Fruit fly (Drosophila melanogaster) whole organism, embryonic: ENCODE results near the gene Kpc1.

Source experiments
- ATbp ChIP-seq: fragments of 200-800 bp; sonication (Bioruptor generic); optimal IDR thresholded peaks from 2 replicates; lab custom pipeline; 2017; ENCODE audit warnings: missing biosample characterization, mild to moderate bottlenecking, missing genetic modification characterization, missing genetic modification reagents
- Asciz ChIP-seq: fragments of 200-800 bp; sonication (Bioruptor generic); optimal IDR thresholded peaks from 2 replicates; lab custom pipeline; 2017; ENCODE audit warnings: missing biosample characterization, mild to moderate bottlenecking, missing genetic modification characterization, missing genetic modification reagents
- CG10654 ChIP-seq: fragments of 200-800 bp; sonication (Bioruptor generic); optimal IDR thresholded peaks from 2 replicates; lab custom pipeline; 2016; ENCODE audit warnings: missing biosample characterization, missing genetic modification characterization
- CG10959 ChIP-seq: fragments of 200-800 bp; sonication (Bioruptor generic); IDR thresholded peaks from 2 replicates; pipeline ENCODE4 v1.3.6; 2022; ENCODE audit warnings: missing biosample characterization, missing genetic modification characterization
- CG11695 ChIP-seq: fragments of 200-800 bp; sonication (Bioruptor generic); IDR thresholded peaks from 3 replicates; pipeline ENCODE4 v1.3.6; 2022; ENCODE audit warnings: missing biosample characterization, missing genetic modification characterization
- CG11696 ChIP-seq: fragments of 200-800 bp; sonication (Bioruptor generic); IDR thresholded peaks from 2 replicates; pipeline ENCODE4 v1.3.6; 2022; ENCODE audit warnings: missing biosample characterization, missing genetic modification characterization
- CG12104 ChIP-seq: fragments of 200-800 bp; sonication (Bioruptor generic); optimal IDR thresholded peaks from 3 replicates; lab custom pipeline; 2016; ENCODE audit warnings: missing biosample characterization, missing genetic modification characterization
- CG14441 ChIP-seq: fragments of 200-800 bp; sonication (Bioruptor generic); IDR thresholded peaks from 2 replicates; pipeline ENCODE4 v1.3.6; 2022; ENCODE audit warnings: missing biosample characterization, missing genetic modification characterization
- CG15696 ChIP-seq: fragments of 200-800 bp; sonication (Bioruptor generic); optimal IDR thresholded peaks from 2 replicates; lab custom pipeline; 2019; ENCODE audit warnings: missing biosample characterization, mild to moderate bottlenecking, missing genetic modification characterization, moderate library complexity
- CG16813 ChIP-seq: fragments of 200-800 bp; sonication (Bioruptor generic); IDR thresholded peaks from 3 replicates; pipeline ENCODE4 v1.3.6; 2022; ENCODE audit warnings: missing biosample characterization, missing genetic modification characterization; ENCODE audit not compliant: partially characterized antibody
- CG1792 ChIP-seq: fragments of 200-800 bp; sonication (Bioruptor generic); optimal IDR thresholded peaks from 2 replicates; lab custom pipeline; 2016; ENCODE audit warnings: missing biosample characterization, missing genetic modification characterization
- CG18764 ChIP-seq: fragments of 200-800 bp; sonication (Bioruptor generic); optimal IDR thresholded peaks from 3 replicates; lab custom pipeline; 2016; ENCODE audit warnings: missing biosample characterization, missing genetic modification characterization
- CG32772 ChIP-seq: fragments of 200-800 bp; sonication (Bioruptor generic); IDR thresholded peaks from 2 replicates; pipeline ENCODE4 v1.3.6; 2022; ENCODE audit warnings: missing biosample characterization, missing genetic modification characterization
- CG3995 ChIP-seq: fragments of 200-800 bp; sonication (Bioruptor generic); optimal IDR thresholded peaks from 3 replicates; lab custom pipeline; 2016; ENCODE audit warnings: missing biosample characterization, missing genetic modification characterization
- CG4282 ChIP-seq: fragments of 200-800 bp; sonication (Bioruptor generic); optimal IDR thresholded peaks from 2 replicates; lab custom pipeline; 2016; ENCODE audit warnings: missing biosample characterization, missing genetic modification characterization
- CG4707 ChIP-seq: fragments of 200-800 bp; sonication (Bioruptor generic); optimal IDR thresholded peaks from 2 replicates; lab custom pipeline; 2018; ENCODE audit warnings: missing biosample characterization, mild to moderate bottlenecking, missing genetic modification characterization, moderate library complexity
- CG7271 ChIP-seq: fragments of 200-800 bp; sonication (Bioruptor generic); optimal IDR thresholded peaks from 2 replicates; lab custom pipeline; 2018; ENCODE audit warnings: missing biosample characterization, mild to moderate bottlenecking, missing genetic modification characterization, moderate library complexity
- CG7556 ChIP-seq: fragments of 200-800 bp; sonication (Bioruptor generic); optimal IDR thresholded peaks from 2 replicates; lab custom pipeline; 2017; ENCODE audit warnings: missing biosample characterization, mild to moderate bottlenecking, missing genetic modification characterization
- D19B ChIP-seq: fragments of 200-800 bp; sonication (Bioruptor generic); optimal IDR thresholded peaks from 2 replicates; lab custom pipeline; 2017; ENCODE audit warnings: missing biosample characterization, mild to moderate bottlenecking, missing genetic modification characterization
- Dek ChIP-seq: fragments of 200-800 bp; sonication (Bioruptor generic); optimal IDR thresholded peaks from 3 replicates; lab custom pipeline; 2019; ENCODE audit warnings: missing biosample characterization, mild to moderate bottlenecking, missing genetic modification characterization, moderate library complexity
- Hmr ChIP-seq: fragments of 200-800 bp; sonication (Bioruptor generic); optimal IDR thresholded peaks from 3 replicates; lab custom pipeline; 2017; ENCODE audit warnings: mild to moderate bottlenecking, missing biosample characterization, missing genetic modification reagents, missing genetic modification characterization
- Oaz ChIP-seq: fragments of 200-800 bp; sonication (Bioruptor generic); IDR thresholded peaks from 2 replicates; pipeline ENCODE4 v1.3.6; 2022; ENCODE audit warnings: missing biosample characterization, missing genetic modification characterization
- Xrp1 ChIP-seq: fragments of 200-800 bp; sonication (Bioruptor generic); IDR thresholded peaks from 2 replicates; pipeline ENCODE4 v1.3.6; 2022; ENCODE audit warnings: missing biosample characterization, missing genetic modification characterization
- ab ChIP-seq: fragments of 200-800 bp; sonication (Bioruptor generic); optimal IDR thresholded peaks from 2 replicates; lab custom pipeline; 2016; ENCODE audit warnings: missing biosample characterization, missing genetic modification characterization
- ato ChIP-seq: fragments of 200-800 bp; sonication (Bioruptor generic); IDR thresholded peaks from 2 replicates; pipeline ENCODE4 v1.3.6; 2022; ENCODE audit warnings: missing biosample characterization, missing genetic modification characterization; ENCODE audit not compliant: partially characterized antibody
- cad ChIP-seq: fragments of >200 bp; optimal IDR thresholded peaks from 2 replicates; lab custom pipeline; 2017; ENCODE audit warnings: missing biosample characterization, missing genetic modification characterization
- chif ChIP-seq, 2 experiments: fragments of 200-800 bp; sonication (Bioruptor generic); optimal IDR thresholded peaks; 3 replicates each; lab custom pipeline; 2016; ENCODE audit warnings: missing biosample characterization in 2 of 2, missing genetic modification characterization in 2 of 2
- dmrt11E ChIP-seq: fragments of 200-800 bp; sonication (Bioruptor generic); optimal IDR thresholded peaks from 3 replicates; lab custom pipeline; 2018; ENCODE audit warnings: missing biosample characterization, mild to moderate bottlenecking, missing genetic modification characterization, moderate library complexity
- esg ChIP-seq: fragments of 200-800 bp; sonication (Bioruptor generic); conservative IDR thresholded peaks from 2 replicates; pipeline ENCODE4 v1.3.6; 2022; ENCODE audit warnings: missing biosample characterization, missing genetic modification characterization
- fd64A ChIP-seq: fragments of 200-800 bp; sonication (Bioruptor generic); optimal IDR thresholded peaks from 3 replicates; lab custom pipeline; 2018; ENCODE audit warnings: missing biosample characterization, mild to moderate bottlenecking, missing genetic modification characterization
- gce ChIP-seq: fragments of 200-800 bp; sonication (Bioruptor generic); IDR thresholded peaks from 3 replicates; pipeline ENCODE4 v1.3.6; 2022; ENCODE audit warnings: missing biosample characterization, missing genetic modification characterization
- gcm2 ChIP-seq: fragments of 200-800 bp; sonication (Bioruptor generic); optimal IDR thresholded peaks from 2 replicates; lab custom pipeline; 2016; ENCODE audit warnings: missing biosample characterization, missing genetic modification characterization
- gem ChIP-seq: fragments of 200-800 bp; sonication (Bioruptor generic); optimal IDR thresholded peaks from 2 replicates; lab custom pipeline; 2019; ENCODE audit warnings: missing biosample characterization, mild to moderate bottlenecking, missing genetic modification characterization, moderate library complexity
- ind ChIP-seq: fragments of 200-800 bp; sonication (Bioruptor generic); optimal IDR thresholded peaks from 3 replicates; lab custom pipeline; 2016; ENCODE audit warnings: missing biosample characterization, missing genetic modification characterization
- knrl ChIP-seq: fragments of 200-800 bp; sonication (Bioruptor generic); IDR thresholded peaks from 3 replicates; pipeline ENCODE4 v1.3.6; 2022; ENCODE audit warnings: missing biosample characterization, missing genetic modification characterization; ENCODE audit not compliant: partially characterized antibody
- nmo ChIP-seq: fragments of 200-800 bp; sonication (Bioruptor generic); optimal IDR thresholded peaks from 2 replicates; lab custom pipeline; 2018; ENCODE audit warnings: missing biosample characterization, mild to moderate bottlenecking, missing genetic modification characterization, moderate library complexity
- nom ChIP-seq: fragments of 200-800 bp; sonication (Bioruptor generic); optimal IDR thresholded peaks from 2 replicates; lab custom pipeline; 2017; ENCODE audit warnings: missing biosample characterization, missing genetic modification characterization, mild to moderate bottlenecking, moderate library complexity, missing genetic modification reagents
- pros ChIP-seq: fragments of 200-800 bp; sonication (Bioruptor generic); optimal IDR thresholded peaks from 3 replicates; lab custom pipeline; 2019; ENCODE audit warnings: missing biosample characterization, mild to moderate bottlenecking, missing genetic modification characterization, moderate library complexity
- row ChIP-seq: fragments of 200-800 bp; sonication (Bioruptor generic); IDR thresholded peaks from 3 replicates; pipeline ENCODE4 v1.3.6; 2022; ENCODE audit warnings: missing biosample characterization, missing genetic modification characterization
- scrt ChIP-seq: fragments of 200-800 bp; sonication (Bioruptor generic); optimal IDR thresholded peaks from 2 replicates; lab custom pipeline; 2018; ENCODE audit warnings: missing biosample characterization, mild to moderate bottlenecking, missing genetic modification characterization, moderate library complexity
- seq ChIP-seq: fragments of 200-800 bp; sonication (Bioruptor generic); IDR thresholded peaks from 2 replicates; pipeline ENCODE4 v1.3.6; 2022; ENCODE audit warnings: missing biosample characterization, missing genetic modification characterization
- slbo ChIP-seq: fragments of 200-800 bp; sonication (Bioruptor generic); IDR thresholded peaks from 2 replicates; pipeline ENCODE4 v1.3.6; 2022; ENCODE audit warnings: missing biosample characterization, missing genetic modification characterization
- ssp ChIP-seq: fragments of 200-800 bp; sonication (Bioruptor generic); IDR thresholded peaks from 2 replicates; pipeline ENCODE4 v1.3.6; 2022; ENCODE audit warnings: missing biosample characterization, missing genetic modification characterization
- tin ChIP-seq: fragments of 200-800 bp; sonication (Bioruptor generic); optimal IDR thresholded peaks from 3 replicates; lab custom pipeline; 2016; ENCODE audit warnings: missing biosample characterization, missing genetic modification characterization
- tna ChIP-seq: fragments of 200-800 bp; sonication (Bioruptor generic); IDR thresholded peaks from 2 replicates; pipeline ENCODE4 v1.3.6; 2022; ENCODE audit warnings: missing biosample characterization, missing genetic modification characterization; ENCODE audit not compliant: partially characterized antibody
- vfl ChIP-seq: fragments of 200-800 bp; sonication (Bioruptor generic); optimal IDR thresholded peaks from 2 replicates; lab custom pipeline; 2016; ENCODE audit warnings: missing biosample characterization, missing genetic modification characterization
- vnd ChIP-seq: fragments of 200-800 bp; sonication (Bioruptor generic); IDR thresholded peaks from 3 replicates; pipeline ENCODE4 v1.3.6; 2022; ENCODE audit warnings: missing biosample characterization, missing genetic modification characterization; ENCODE audit not compliant: partially characterized antibody
- zen ChIP-seq: fragments of 200-800 bp; sonication (Bioruptor generic); optimal IDR thresholded peaks from 3 replicates; lab custom pipeline; 2018; ENCODE audit warnings: missing biosample characterization, mild to moderate bottlenecking, missing genetic modification characterization, moderate library complexity
- zen2 ChIP-seq: fragments of 200-800 bp; sonication (Bioruptor generic); IDR thresholded peaks from 3 replicates; pipeline ENCODE4 v1.3.6; 2022; ENCODE audit warnings: missing biosample characterization, missing genetic modification characterization; ENCODE audit not compliant: partially characterized antibody
- zf30C ChIP-seq: fragments of 200-800 bp; sonication (Bioruptor generic); optimal IDR thresholded peaks from 3 replicates; lab custom pipeline; 2018; ENCODE audit warnings: missing biosample characterization, mild to moderate bottlenecking, missing genetic modification characterization

Gene Kpc1

dm6 chr3R:15147038-15147744 is 48.8 kb downstream of the Kpc1 start, which contains the start of gene Glys (continued):
- TF ChIP-seq chif (GFP tag; optimal IDR thresholded peaks at IDR 0.05; lab: Kevin White, UChicago) (no peak), CG7556 (no peak), CG11695 (GFP tag; lab: Robert Waterston, UW) (no peak), vnd (GFP tag; lab: Robert Waterston, UW) (no peak), CG4282 (GFP tag; lab: Kevin White, UChicago) (no peak), scrt (GFP tag; lab: Kevin White, UChicago) (no peak), CG4707 (no peak), gem (tag; lab: Kevin White, UChicago) (no peak), nmo (GFP tag; lab: Kevin White, UChicago) (no peak), CG3995 (GFP tag; lab: Kevin White, UChicago) (no peak), row (GFP tag; lab: Robert Waterston, UW) (0 out of 3 replicates have a peak, but pooled peaks have one; percentile 29), gcm2 (GFP tag; lab: Kevin White, UChicago) (no peak), CG18764 (GFP tag; lab: Kevin White, UChicago) (no peak), cad (no peak), CG12104 (GFP tag; lab: Kevin White, UChicago) (no peak), gce (GFP tag; lab: Robert Waterston, UW) (no peak), dmrt11E (no peak), CG1792 (GFP tag; lab: Kevin White, UChicago) (no peak), vfl (no peak), ATbp (GFP tag; lab: Kevin White, UChicago) (no peak), CG14441 (0 out of 2 replicates have a peak, but pooled peaks have one; percentile 13), Dek (tag; lab: Kevin White, UChicago) (peak; percentile 51), ind (no peak), Hmr (GFP tag; lab: Kevin White, UChicago) (peak; percentile 58), CG10654 (GFP tag; lab: Kevin White, UChicago) (no peak), ssp (GFP tag; lab: Robert Waterston, UW) (no peak), tna (no peak), CG32772 (GFP tag; lab: Robert Waterston, UW) (no peak), CG11696 (GFP tag; lab: Robert Waterston, UW) (no peak), D19B (no peak), pros (GFP tag; lab: Kevin White, UChicago) (no peak), CG16813 (GFP tag; lab: Robert Waterston, UW) (no peak), tin (GFP tag; lab: Kevin White, UChicago) (no peak), zf30C (no peak), seq (GFP tag; lab: Robert Waterston, UW) (no peak), ato (GFP tag; lab: Robert Waterston, UW) (0 out of 2 replicates have a peak, but pooled peaks have one; percentile 23), CG15696 (tag; lab: Kevin White, UChicago) (no peak), ab (GFP tag; lab: Kevin White, UChicago) (no peak), knrl (GFP tag; lab: Robert Waterston, UW) (no peak), Oaz (GFP tag; lab: Robert Waterston, UW) (no peak), CG7271 (tag; lab: Kevin White, UChicago) (peak; percentile 1), CG10959 (no peak), Xrp1 (no peak), Asciz (GFP tag; lab: Kevin White, UChicago) (no peak), zen (tag; lab: Kevin White, UChicago) (no peak), nom (GFP tag; lab: Kevin White, UChicago) (peak; percentile 73), slbo (GFP tag; lab: Robert Waterston, UW) (no peak), esg (GFP tag; lab: Robert Waterston, UW) (no peak), zen2 (GFP tag; lab: Robert Waterston, UW) (no peak), fd64A (no peak)
